Worm (Caenorhabditis elegans): ENCODE results near the gene ocr-3.
A peak's percentile ranks its signal among the peaks of the same experiment; 100 is the strongest.

The ocr-3 gene

DNA sequence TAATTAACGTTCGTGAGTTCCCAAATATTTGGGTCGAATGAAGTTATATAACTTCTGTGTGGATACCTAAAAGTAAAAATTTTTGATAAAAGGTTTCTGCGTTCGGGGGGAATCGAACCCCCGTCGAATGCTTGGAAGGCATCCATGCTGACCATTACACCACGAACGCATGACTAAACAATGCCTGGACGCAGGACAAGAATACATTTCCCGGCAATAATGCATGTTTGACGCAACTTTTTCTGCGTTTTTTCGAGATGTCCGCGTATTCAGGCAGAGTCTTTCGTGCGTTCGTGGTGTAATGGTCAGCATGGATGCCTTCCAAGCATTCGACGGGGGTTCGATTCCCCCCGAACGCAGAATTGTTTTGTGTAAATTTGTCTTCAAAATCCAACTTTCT lies 32.2 kb downstream of the ocr-3 start (continued):
- TF ChIP-seq mef-2 (tag; optimal IDR thresholded peaks at IDR 0.05) (no peak), hlh-4 (tag; optimal IDR thresholded peaks at IDR 0.05) (no peak), snpc-4 (tag; optimal IDR thresholded peaks at IDR 0.05) (no peak), tbx-2 (tag; optimal IDR thresholded peaks at IDR 0.05) (no peak), snu-23 (GFP tag; optimal IDR thresholded peaks at IDR 0.05) (peak; percentile 63), nhr-76 (tag; optimal IDR thresholded peaks at IDR 0.05) (no peak), tlp-1 (tag; optimal IDR thresholded peaks at IDR 0.05) (no peak), irx-1 (tag; optimal IDR thresholded peaks at IDR 0.05) (no peak), hlh-17 (GFP tag; optimal IDR thresholded peaks at IDR 0.05; ENCODE audit: borderline replicate concordance) (no peak), egl-27 (tag; optimal IDR thresholded peaks at IDR 0.05) (no peak), ceh-82 (tag; optimal IDR thresholded peaks at IDR 0.05) (no peak), dsc-1 (tag; optimal IDR thresholded peaks at IDR 0.05) (peak; percentile 23), pag-3 (tag; optimal IDR thresholded peaks at IDR 0.05; ENCODE audit: borderline replicate concordance, insufficient read depth) (no peak), fos-1 (tag; optimal IDR thresholded peaks at IDR 0.05) (no peak), nhr-12 (tag; optimal IDR thresholded peaks at IDR 0.05) (no peak), skn-1 (tag; optimal IDR thresholded peaks at IDR 0.05) (no peak), pqm-1 (tag; optimal IDR thresholded peaks at IDR 0.05) (no peak), ama-1 (optimal IDR thresholded peaks at IDR 0.05) (no peak), grh-1 (GFP tag; IDR thresholded peaks at IDR 0.05) (0 out of 2 replicates have a peak, but pooled peaks have one; percentile 26), zip-4 (GFP tag; optimal IDR thresholded peaks at IDR 0.05) (no peak), sup-37 (GFP tag; optimal IDR thresholded peaks at IDR 0.05) (no peak), elt-2 (tag; optimal IDR thresholded peaks at IDR 0.05) (peak; percentile 52), unc-62 (GFP tag; optimal IDR thresholded peaks at IDR 0.05) (no peak), nhr-28 (tag; optimal IDR thresholded peaks at IDR 0.05) (no peak), ceh-63 (GFP tag; optimal IDR thresholded peaks at IDR 0.05) (no peak), nhr-90 (tag; optimal IDR thresholded peaks at IDR 0.05; ENCODE audit: poor library complexity) (peak; percentile 70), dpl-1 (GFP tag; optimal IDR thresholded peaks at IDR 0.05) (no peak), C34B4.2 (tag; optimal IDR thresholded peaks at IDR 0.05) (no peak), blmp-1 (tag; optimal IDR thresholded peaks at IDR 0.05) (peak; percentile 14), egl-13 (tag; optimal IDR thresholded peaks at IDR 0.05) (no peak), F16B12.6 (tag; optimal IDR thresholded peaks at IDR 0.05) (no peak), aly-2 (tag; optimal IDR thresholded peaks at IDR 0.05) (no peak), mdl-1 (tag; optimal IDR thresholded peaks at IDR 0.05) (peak in 1 of 2 experiments; percentile 52), lin-13 (GFP tag; optimal IDR thresholded peaks at IDR 0.05) (no peak), unc-98 (GFP tag; IDR thresholded peaks at IDR 0.05) (no peak), vab-15 (tag; optimal IDR thresholded peaks at IDR 0.05) (no peak), lir-3 (tag; optimal IDR thresholded peaks at IDR 0.05; ENCODE audit: poor library complexity) (no peak), rnt-1 (tag; optimal IDR thresholded peaks at IDR 0.05) (peak; percentile 46), efl-3 (GFP tag; optimal IDR thresholded peaks at IDR 0.05) (no peak), xbp-1 (tag; optimal IDR thresholded peaks at IDR 0.05) (no peak), pax-3 (tag; optimal IDR thresholded peaks at IDR 0.05) (no peak)

DNA sequence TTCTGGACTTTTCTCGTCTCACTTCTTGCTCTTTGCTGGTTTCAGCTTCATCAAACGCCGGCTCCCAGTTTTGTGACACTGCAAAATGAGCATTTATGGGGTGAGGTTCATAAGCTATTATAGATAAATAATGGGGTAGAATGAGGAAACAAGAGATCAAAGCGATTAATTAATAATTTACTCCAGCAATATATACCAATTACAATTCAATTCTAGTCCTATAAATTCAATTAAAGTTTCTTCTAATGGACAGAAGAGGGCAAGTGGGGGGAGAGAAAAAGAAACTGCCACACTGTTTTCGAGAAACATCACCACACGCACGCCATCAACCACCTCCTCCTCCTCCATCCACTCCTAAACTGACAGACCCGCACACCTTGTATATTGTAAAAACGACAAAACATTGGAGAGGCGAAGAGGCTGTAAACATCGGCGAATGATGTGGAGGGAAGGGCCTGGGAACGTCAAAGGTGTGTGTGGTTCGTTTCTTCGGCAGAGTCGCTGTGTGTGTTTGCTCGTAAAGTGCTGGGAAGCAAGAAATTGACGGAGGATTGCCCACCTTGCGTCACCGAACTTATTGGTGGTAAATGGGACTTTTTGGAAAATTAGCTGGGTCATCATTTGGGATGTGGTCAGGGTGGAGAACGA lies 44.8 kb downstream of the ocr-3 start, which contains the start of the genes H03A11.13 and famk-1:
TSS of gene H03A11.13 (minus strand) at position 51 of the 648 bp plus-strand sequence.
TSS of gene famk-1 (minus strand) at position 78 of the 648 bp plus-strand sequence.
- TF ChIP-seq nhr-20 (tag; optimal IDR thresholded peaks at IDR 0.05) (no peak), nhr-85 (tag) (peak; percentile 42), F16B12.6 (tag; optimal IDR thresholded peaks at IDR 0.05) (no peak), rnt-1 (tag; optimal IDR thresholded peaks at IDR 0.05) (no peak), swsn-7 (tag; optimal IDR thresholded peaks at IDR 0.05) (no peak)

Measured in whole organism, L1 larva.